Worm (Caenorhabditis elegans) whole organism, late embryonic: ENCODE measurements around the gene C07H4.1.

Source experiments
- C08G9.2 ChIP-seq: sonication (generic microtip); optimal IDR thresholded peaks from 2 replicates; lab custom pipeline; 2016; ENCODE audit warnings: mild to moderate bottlenecking, missing genetic modification characterization, moderate library complexity, missing compliant biosample characterization
- C38D4.7 ChIP-seq: fragments of 200-800 bp; sonication (Bioruptor generic); optimal IDR thresholded peaks from 2 replicates; lab custom pipeline; 2018; ENCODE audit warnings: mild to moderate bottlenecking, missing genetic modification characterization, moderate library complexity, missing compliant biosample characterization
- ahr-1 ChIP-seq: sonication (generic microtip); optimal IDR thresholded peaks from 2 replicates; lab custom pipeline; 2016; ENCODE audit warnings: missing genetic modification characterization, missing compliant biosample characterization
- ama-1 ChIP-seq: fragments of 150-350 bp; optimal IDR thresholded peaks from 2 replicates; lab custom pipeline; 2014
- ceh-14 ChIP-seq: sonication (generic microtip); optimal IDR thresholded peaks from 2 replicates; lab custom pipeline; 2016; ENCODE audit warnings: missing genotype, missing genetic modification characterization, missing compliant biosample characterization
- ceh-18 ChIP-seq: sonication (generic microtip); optimal IDR thresholded peaks from 2 replicates; lab custom pipeline; 2016; ENCODE audit warnings: missing genetic modification characterization, missing compliant biosample characterization
- ceh-2 ChIP-seq: sonication (generic microtip); optimal IDR thresholded peaks from 2 replicates; lab custom pipeline; 2016; ENCODE audit warnings: missing genotype, missing genetic modification characterization, missing compliant biosample characterization
- ceh-22 ChIP-seq: sonication (generic microtip); optimal IDR thresholded peaks from 2 replicates; lab custom pipeline; 2017; ENCODE audit warnings: missing biosample characterization, missing genetic modification characterization
- ceh-31 ChIP-seq: sonication (generic microtip); optimal IDR thresholded peaks from 2 replicates; lab custom pipeline; 2016; ENCODE audit warnings: missing genetic modification characterization, missing compliant biosample characterization
- ceh-45 ChIP-seq: fragments of 200-800 bp; sonication (Bioruptor generic); IDR thresholded peaks from 2 replicates; pipeline ENCODE4 v1.3.6; 2022; ENCODE audit warnings: missing genetic modification reagents, missing genetic modification characterization, missing compliant biosample characterization
- ceh-48 ChIP-seq: sonication (generic microtip); optimal IDR thresholded peaks from 2 replicates; lab custom pipeline; 2016; ENCODE audit warnings: missing genetic modification characterization, inconsistent platforms, missing compliant biosample characterization
- ceh-9 ChIP-seq: sonication (generic microtip); optimal IDR thresholded peaks from 2 replicates; lab custom pipeline; 2016; ENCODE audit warnings: mild to moderate bottlenecking, missing genetic modification characterization, inconsistent platforms, missing compliant biosample characterization
- che-1 ChIP-seq: sonication (generic microtip); optimal IDR thresholded peaks from 2 replicates; lab custom pipeline; 2016; ENCODE audit warnings: mild to moderate bottlenecking, missing genetic modification characterization, missing compliant biosample characterization
- dve-1 ChIP-seq: sonication (generic microtip); optimal IDR thresholded peaks from 2 replicates; lab custom pipeline; 2017; ENCODE audit warnings: antibody characterized with exemption, mild to moderate bottlenecking, missing genetic modification characterization, missing compliant biosample characterization
- elt-2 ChIP-seq: sonication (generic microtip); optimal IDR thresholded peaks from 2 replicates; lab custom pipeline; 2016; ENCODE audit warnings: missing genetic modification reagents, missing genetic modification characterization, missing compliant biosample characterization
- elt-4 ChIP-seq: sonication (generic microtip); optimal IDR thresholded peaks from 2 replicates; lab custom pipeline; 2016; ENCODE audit warnings: missing genetic modification characterization, missing compliant biosample characterization
- fax-1 ChIP-seq: sonication (generic microtip); optimal IDR thresholded peaks from 2 replicates; lab custom pipeline; 2016; ENCODE audit warnings: missing genotype, missing genetic modification characterization, missing compliant biosample characterization
- fkh-10 ChIP-seq: fragments of 150-350 bp; optimal IDR thresholded peaks from 2 replicates; lab custom pipeline; 2014; ENCODE audit warnings: missing biosample characterization, missing genetic modification reagents, missing genetic modification characterization
- hlh-15 ChIP-seq: sonication (generic microtip); optimal IDR thresholded peaks from 2 replicates; lab custom pipeline; 2016; ENCODE audit warnings: missing genetic modification characterization, missing compliant biosample characterization
- hlh-8 ChIP-seq: sonication (generic microtip); optimal IDR thresholded peaks from 2 replicates; lab custom pipeline; 2016; ENCODE audit warnings: missing genotype, missing genetic modification characterization, missing compliant biosample characterization
- lin-11 ChIP-seq: fragments of 200-800 bp; sonication (Bioruptor generic); optimal IDR thresholded peaks from 2 replicates; lab custom pipeline; 2018; ENCODE audit warnings: mild to moderate bottlenecking, missing genetic modification characterization, missing compliant biosample characterization
- madf-2 ChIP-seq: sonication (generic microtip); optimal IDR thresholded peaks from 2 replicates; lab custom pipeline; 2017; ENCODE audit warnings: missing genetic modification characterization, missing compliant biosample characterization
- mec-3 ChIP-seq: sonication (generic microtip); optimal IDR thresholded peaks from 2 replicates; lab custom pipeline; 2016; ENCODE audit warnings: borderline replicate concordance, missing genetic modification characterization, missing compliant biosample characterization
- nfya-1 ChIP-seq: sonication (generic microtip); optimal IDR thresholded peaks from 2 replicates; lab custom pipeline; 2017; ENCODE audit warnings: missing genetic modification characterization, mild to moderate bottlenecking, missing compliant biosample characterization, antibody characterized with exemption, moderate library complexity
- nhr-232 ChIP-seq: sonication (generic microtip); optimal IDR thresholded peaks from 2 replicates; lab custom pipeline; 2016; ENCODE audit warnings: missing genetic modification characterization, missing compliant biosample characterization
- npax-4 ChIP-seq: sonication (generic microtip); optimal IDR thresholded peaks from 2 replicates; lab custom pipeline; 2016; ENCODE audit warnings: missing genetic modification characterization, missing compliant biosample characterization
- pag-3 ChIP-seq: sonication (generic microtip); optimal IDR thresholded peaks from 2 replicates; lab custom pipeline; 2016; ENCODE audit warnings: missing compliant biosample characterization, missing genetic modification characterization, borderline replicate concordance
- pat-9 ChIP-seq: fragments of 200-800 bp; sonication (Bioruptor generic); optimal IDR thresholded peaks from 2 replicates; lab custom pipeline; 2018; ENCODE audit warnings: mild to moderate bottlenecking, missing genetic modification characterization, moderate library complexity, missing compliant biosample characterization
- pax-1 ChIP-seq: fragments of 150-350 bp; optimal IDR thresholded peaks from 2 replicates; lab custom pipeline; 2014; ENCODE audit warnings: missing biosample characterization, missing genetic modification characterization
- sdc-2 ChIP-seq: sonication (generic microtip); optimal IDR thresholded peaks from 2 replicates; lab custom pipeline; 2016; ENCODE audit warnings: missing genotype, missing genetic modification characterization, missing compliant biosample characterization
- sox-2 ChIP-seq: fragments of 200-800 bp; sonication (Bioruptor generic); IDR thresholded peaks from 2 replicates; pipeline ENCODE4 v1.3.6; 2022; ENCODE audit warnings: missing genetic modification reagents, missing genetic modification characterization, missing compliant biosample characterization
- sox-4 ChIP-seq: sonication (generic microtip); optimal IDR thresholded peaks from 2 replicates; lab custom pipeline; 2017; ENCODE audit warnings: mild to moderate bottlenecking, missing genetic modification characterization, inconsistent platforms, missing compliant biosample characterization
- syd-9 ChIP-seq: sonication (generic microtip); optimal IDR thresholded peaks from 2 replicates; lab custom pipeline; 2016; ENCODE audit warnings: mild to moderate bottlenecking, missing genetic modification characterization, moderate library complexity, missing compliant biosample characterization
- tbx-7 ChIP-seq: sonication (generic microtip); optimal IDR thresholded peaks from 2 replicates; lab custom pipeline; 2016; ENCODE audit warnings: missing genotype, missing genetic modification characterization, missing compliant biosample characterization
- ttx-3 ChIP-seq: sonication (generic microtip); optimal IDR thresholded peaks from 2 replicates; lab custom pipeline; 2016; ENCODE audit warnings: missing genetic modification reagents, missing genetic modification characterization, missing compliant biosample characterization
- unc-3 ChIP-seq, 2 experiments: fragments of 200-800 bp in 1 of 2; sonication (Bioruptor generic) in 1 of 2; sonication (generic microtip) in 1 of 2; conservative IDR thresholded peaks in 1 of 2; optimal IDR thresholded peaks in 1 of 2; 2 replicates each; pipeline versions ENCODE4 v1.3.6 to Lab custom; 2016 to 2022; ENCODE audit warnings: missing compliant biosample characterization in 2 of 2, missing genetic modification characterization in 2 of 2, missing genetic modification reagents in 1 of 2
- unc-42 ChIP-seq: sonication (generic microtip); optimal IDR thresholded peaks from 2 replicates; lab custom pipeline; 2016; ENCODE audit warnings: missing genotype, missing genetic modification characterization, missing compliant biosample characterization
- unc-55 ChIP-seq: sonication (generic microtip); optimal IDR thresholded peaks from 2 replicates; lab custom pipeline; 2017; ENCODE audit warnings: missing biosample characterization, missing genetic modification reagents, missing genetic modification characterization
- zip-5 ChIP-seq: sonication (generic microtip); optimal IDR thresholded peaks from 2 replicates; lab custom pipeline; 2016; ENCODE audit warnings: missing genetic modification characterization, missing compliant biosample characterization
- ztf-16 ChIP-seq: sonication (generic microtip); optimal IDR thresholded peaks from 2 replicates; lab custom pipeline; 2017; ENCODE audit warnings: missing genetic modification characterization, missing compliant biosample characterization

The C07H4.1 gene

DNA sequence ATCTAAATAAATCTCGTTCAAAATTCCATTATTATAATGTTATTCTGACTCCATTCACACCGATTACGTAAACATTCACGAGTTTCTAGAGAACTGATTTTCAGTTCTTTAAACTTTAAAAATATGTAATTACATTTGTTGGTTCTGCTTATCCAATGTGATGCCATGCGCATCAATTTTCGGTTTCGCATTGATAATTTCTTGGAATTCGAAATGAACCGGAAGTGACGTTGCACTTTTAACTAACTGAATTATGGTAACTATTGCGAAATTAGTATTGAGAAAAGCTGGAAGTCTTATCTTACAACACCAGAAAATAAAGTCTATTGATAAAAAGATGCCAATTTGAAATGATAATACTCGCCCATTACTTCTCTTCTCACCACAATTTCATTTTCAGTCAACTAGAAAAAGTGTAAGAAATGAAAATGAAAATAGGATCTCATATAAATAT lies 24.3 kb upstream of the C07H4.1 start:
- TF ChIP-seq syd-9 (tag; lab: Kevin White, UChicago) = no peak
- TF ChIP-seq lin-11 (tag; lab: Kevin White, UChicago) = no peak

DNA sequence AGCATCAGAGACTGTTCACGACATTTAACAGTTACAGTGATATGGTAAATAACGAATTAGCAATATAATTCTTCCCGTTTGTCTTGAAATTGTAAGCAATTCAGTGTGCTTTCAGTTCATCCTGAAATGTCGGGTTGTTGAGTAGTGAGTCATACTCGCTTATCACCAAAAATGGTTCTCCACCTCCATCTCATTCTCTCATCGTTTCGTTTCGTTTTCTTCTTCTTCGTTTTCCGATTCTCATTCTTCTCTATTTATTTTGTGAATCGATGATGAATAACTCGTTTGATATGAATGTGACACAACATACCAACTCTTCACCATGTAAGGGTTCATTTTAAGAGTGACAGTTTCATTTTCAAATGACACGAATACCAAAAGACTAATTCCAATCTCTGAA lies 22.9 kb upstream of the C07H4.1 start:
- no peak for TF ChIP-seq tbx-7
- no peak for TF ChIP-seq ceh-2
- TF ChIP-seq unc-3 (GFP tag; conservative IDR thresholded peaks at IDR 0.05; lab: Robert Waterston, UW) = no peak
- no peak for TF ChIP-seq unc-3 (tag; optimal IDR thresholded peaks at IDR 0.05; lab: Kevin White, UChicago)
- TF ChIP-seq sox-4 = no peak
- no peak for TF ChIP-seq ama-1
- no peak for TF ChIP-seq pax-1 (tag; lab: Kevin White, UChicago)
- TF ChIP-seq pag-3 (tag; lab: Kevin White, UChicago) = no peak
- no peak for TF ChIP-seq ceh-22
- no peak for TF ChIP-seq npax-4
- no peak for TF ChIP-seq hlh-15 (tag; lab: Kevin White, UChicago)
- no peak for TF ChIP-seq ztf-16 (tag; lab: Kevin White, UChicago)
- no peak for TF ChIP-seq sox-2 (GFP tag; lab: Robert Waterston, UW)
- no peak for TF ChIP-seq C38D4.7 (GFP tag; lab: Kevin White, UChicago)
- TF ChIP-seq ceh-18 (tag; lab: Kevin White, UChicago) = no peak

DNA sequence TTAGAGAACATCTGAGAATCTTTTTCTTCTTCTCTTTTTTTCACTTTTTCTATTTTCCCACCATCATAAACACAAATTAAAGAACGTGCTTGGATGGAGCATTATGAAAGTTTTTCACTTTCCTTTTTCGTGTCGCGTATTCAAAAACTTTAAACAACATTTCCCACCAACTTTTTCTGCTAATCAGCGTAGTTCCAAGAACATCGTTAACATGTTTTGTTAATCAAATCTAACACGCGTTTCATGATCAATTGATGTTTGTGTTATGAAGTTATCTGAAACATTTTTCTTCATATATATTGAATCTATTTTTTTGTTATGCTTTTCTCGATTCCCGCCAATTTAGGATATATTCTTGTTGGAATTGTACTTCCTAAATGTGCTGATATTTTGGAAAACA lies 22.2 kb upstream of the C07H4.1 start:
- TF ChIP-seq dve-1 (tag; lab: Kevin White, UChicago) = no peak
- no peak for TF ChIP-seq che-1
- no peak for TF ChIP-seq nhr-232 (tag; lab: Kevin White, UChicago)
- TF ChIP-seq zip-5 (tag; lab: Kevin White, UChicago) = no peak
- no peak for TF ChIP-seq pat-9
- TF ChIP-seq elt-4 (tag; lab: Kevin White, UChicago) = no peak
- no peak for TF ChIP-seq unc-55
- no peak for TF ChIP-seq C08G9.2 (tag; lab: Kevin White, UChicago)
- TF ChIP-seq ahr-1 (tag; lab: Kevin White, UChicago) = no peak
- no peak for TF ChIP-seq madf-2 (tag; lab: Kevin White, UChicago)
- TF ChIP-seq unc-42 (tag; lab: Kevin White, UChicago) = no peak
- TF ChIP-seq elt-2 (tag; lab: Kevin White, UChicago) = no peak
- TF ChIP-seq unc-3 (GFP tag; conservative IDR thresholded peaks at IDR 0.05; lab: Robert Waterston, UW) = no peak
- TF ChIP-seq unc-3 (tag; optimal IDR thresholded peaks at IDR 0.05; lab: Kevin White, UChicago) = no peak
- no peak for TF ChIP-seq pax-1 (tag; lab: Kevin White, UChicago)
- TF ChIP-seq, all 69 proteins: peak for 0

DNA sequence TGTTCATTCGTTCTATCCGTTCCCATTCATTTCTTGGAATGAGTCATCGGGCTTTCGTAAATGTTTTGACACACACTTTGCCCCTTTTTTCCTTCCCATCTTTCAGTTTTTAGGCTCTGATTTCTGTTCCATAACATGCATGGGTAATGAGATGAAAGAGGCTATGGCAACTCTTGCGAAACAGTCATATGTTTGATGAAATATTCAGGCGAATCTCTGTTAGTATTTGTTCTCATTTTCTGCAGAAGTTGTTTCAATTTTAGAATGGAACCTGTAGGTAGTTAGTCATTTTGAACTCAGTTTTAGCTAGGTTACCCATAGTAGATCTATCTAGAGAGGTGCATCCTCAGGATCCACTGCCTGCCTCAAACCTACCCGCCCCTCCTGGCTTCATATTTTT lies 21.5 kb upstream of the C07H4.1 start:
- no peak for TF ChIP-seq ceh-31 (tag; lab: Kevin White, UChicago)
- TF ChIP-seq nfya-1 (tag; lab: Kevin White, UChicago) = no peak
- no peak for TF ChIP-seq ceh-22
- no peak for TF ChIP-seq ceh-9 (tag; lab: Kevin White, UChicago)
- no peak for TF ChIP-seq ceh-48
- no peak for TF ChIP-seq ceh-14
- TF ChIP-seq fax-1 (tag; lab: Kevin White, UChicago) = no peak
- TF ChIP-seq ahr-1 (tag; lab: Kevin White, UChicago) = no peak
- no peak for TF ChIP-seq pag-3 (tag; lab: Kevin White, UChicago)
- TF ChIP-seq che-1 = no peak
- TF ChIP-seq sdc-2 (tag; lab: Kevin White, UChicago) = no peak
- TF ChIP-seq mec-3 (tag; lab: Kevin White, UChicago) = no peak
- TF ChIP-seq unc-42 (tag; lab: Kevin White, UChicago) = no peak
- no peak for TF ChIP-seq fkh-10 (GFP tag; lab: Kevin White, UChicago)
- TF ChIP-seq hlh-8 (tag; lab: Kevin White, UChicago) = no peak
- no peak for TF ChIP-seq sox-4
- TF ChIP-seq ceh-45 (GFP tag; lab: Robert Waterston, UW) = no peak
- no peak for TF ChIP-seq ttx-3 (tag; lab: Kevin White, UChicago)
- TF ChIP-seq npax-4 = no peak
- TF ChIP-seq dve-1 (tag; lab: Kevin White, UChicago) = no peak
- TF ChIP-seq, all 69 proteins: peak for 0
